Worm (Caenorhabditis elegans) whole organism, late embryonic: Measurements from ENCODE around the gene lido-11.

ENCODE experiments used
- C08G9.2 ChIP-seq: sonication (generic microtip); optimal IDR thresholded peaks from 2 replicates; lab custom pipeline; 2016; ENCODE audit warnings: mild to moderate bottlenecking, missing genetic modification characterization, moderate library complexity, missing compliant biosample characterization
- C38D4.7 ChIP-seq: fragments of 200-800 bp; sonication (Bioruptor generic); optimal IDR thresholded peaks from 2 replicates; lab custom pipeline; 2018; ENCODE audit warnings: mild to moderate bottlenecking, missing genetic modification characterization, moderate library complexity, missing compliant biosample characterization
- F13H6.1 ChIP-seq: sonication (generic microtip); optimal IDR thresholded peaks from 2 replicates; lab custom pipeline; 2016; ENCODE audit warnings: missing genetic modification characterization, missing compliant biosample characterization
- T23F11.4 ChIP-seq: fragments of 200-800 bp; sonication (Bioruptor generic); optimal IDR thresholded peaks from 2 replicates; lab custom pipeline; 2018; ENCODE audit warnings: mild to moderate bottlenecking, missing genetic modification characterization, missing compliant biosample characterization
- ahr-1 ChIP-seq: sonication (generic microtip); optimal IDR thresholded peaks from 2 replicates; lab custom pipeline; 2016; ENCODE audit warnings: missing genetic modification characterization, missing compliant biosample characterization
- ama-1 ChIP-seq: fragments of 150-350 bp; optimal IDR thresholded peaks from 2 replicates; lab custom pipeline; 2014
- ceh-18 ChIP-seq: sonication (generic microtip); optimal IDR thresholded peaks from 2 replicates; lab custom pipeline; 2016; ENCODE audit warnings: missing genetic modification characterization, missing compliant biosample characterization
- ceh-19 ChIP-seq: fragments of 200-800 bp; sonication (Bioruptor generic); optimal IDR thresholded peaks from 2 replicates; lab custom pipeline; 2018; ENCODE audit warnings: mild to moderate bottlenecking, missing genetic modification characterization, missing compliant biosample characterization
- ceh-2 ChIP-seq: sonication (generic microtip); optimal IDR thresholded peaks from 2 replicates; lab custom pipeline; 2016; ENCODE audit warnings: missing genotype, missing genetic modification characterization, missing compliant biosample characterization
- ceh-22 ChIP-seq: sonication (generic microtip); optimal IDR thresholded peaks from 2 replicates; lab custom pipeline; 2017; ENCODE audit warnings: missing biosample characterization, missing genetic modification characterization
- ceh-24 ChIP-seq: sonication (generic microtip); optimal IDR thresholded peaks from 2 replicates; lab custom pipeline; 2016; ENCODE audit warnings: mild to moderate bottlenecking, missing genetic modification characterization, missing compliant biosample characterization
- ceh-30 ChIP-seq: fragments of 150-350 bp; optimal IDR thresholded peaks from 2 replicates; lab custom pipeline; 2014; ENCODE audit warnings: missing biosample characterization, missing genetic modification characterization
- ceh-31 ChIP-seq: sonication (generic microtip); optimal IDR thresholded peaks from 2 replicates; lab custom pipeline; 2016; ENCODE audit warnings: missing genetic modification characterization, missing compliant biosample characterization
- ceh-45 ChIP-seq: fragments of 200-800 bp; sonication (Bioruptor generic); IDR thresholded peaks from 2 replicates; pipeline ENCODE4 v1.3.6; 2022; ENCODE audit warnings: missing genetic modification reagents, missing genetic modification characterization, missing compliant biosample characterization
- ceh-48 ChIP-seq: sonication (generic microtip); optimal IDR thresholded peaks from 2 replicates; lab custom pipeline; 2016; ENCODE audit warnings: missing genetic modification characterization, inconsistent platforms, missing compliant biosample characterization
- che-1 ChIP-seq: sonication (generic microtip); optimal IDR thresholded peaks from 2 replicates; lab custom pipeline; 2016; ENCODE audit warnings: mild to moderate bottlenecking, missing genetic modification characterization, missing compliant biosample characterization
- dmd-4 ChIP-seq: sonication (generic microtip); optimal IDR thresholded peaks from 2 replicates; lab custom pipeline; 2016; ENCODE audit warnings: borderline replicate concordance, missing genetic modification characterization, missing compliant biosample characterization
- elt-2 ChIP-seq: sonication (generic microtip); optimal IDR thresholded peaks from 2 replicates; lab custom pipeline; 2016; ENCODE audit warnings: missing genetic modification reagents, missing genetic modification characterization, missing compliant biosample characterization
- eyg-1 ChIP-seq: sonication (generic microtip); optimal IDR thresholded peaks from 2 replicates; lab custom pipeline; 2016; ENCODE audit warnings: missing genotype, missing genetic modification characterization, missing compliant biosample characterization
- fax-1 ChIP-seq: sonication (generic microtip); optimal IDR thresholded peaks from 2 replicates; lab custom pipeline; 2016; ENCODE audit warnings: missing genotype, missing genetic modification characterization, missing compliant biosample characterization
- fkh-6 ChIP-seq: sonication (generic microtip); optimal IDR thresholded peaks from 2 replicates; lab custom pipeline; 2016; ENCODE audit warnings: missing genetic modification characterization, missing compliant biosample characterization
- gmeb-2 ChIP-seq: sonication (generic microtip); optimal IDR thresholded peaks from 2 replicates; lab custom pipeline; 2016; ENCODE audit warnings: missing genetic modification characterization, inconsistent platforms, missing compliant biosample characterization
- hlh-13 ChIP-seq: fragments of 200-800 bp; sonication (Bioruptor generic); optimal IDR thresholded peaks from 2 replicates; lab custom pipeline; 2018; ENCODE audit warnings: mild to moderate bottlenecking, missing genetic modification characterization, missing compliant biosample characterization
- hlh-30 ChIP-seq: sonication (generic microtip); optimal IDR thresholded peaks from 2 replicates; lab custom pipeline; 2017; ENCODE audit warnings: antibody characterized with exemption, missing genetic modification characterization, missing compliant biosample characterization; ENCODE audit not compliant: insufficient read depth
- lin-11 ChIP-seq: fragments of 200-800 bp; sonication (Bioruptor generic); optimal IDR thresholded peaks from 2 replicates; lab custom pipeline; 2018; ENCODE audit warnings: mild to moderate bottlenecking, missing genetic modification characterization, missing compliant biosample characterization
- nfya-1 ChIP-seq: sonication (generic microtip); optimal IDR thresholded peaks from 2 replicates; lab custom pipeline; 2017; ENCODE audit warnings: missing genetic modification characterization, mild to moderate bottlenecking, missing compliant biosample characterization, antibody characterized with exemption, moderate library complexity
- nhr-11 ChIP-seq: fragments of 150-350 bp; optimal IDR thresholded peaks from 2 replicates; lab custom pipeline; 2014; ENCODE audit warnings: missing biosample characterization, missing genetic modification characterization
- nhr-232 ChIP-seq: sonication (generic microtip); optimal IDR thresholded peaks from 2 replicates; lab custom pipeline; 2016; ENCODE audit warnings: missing genetic modification characterization, missing compliant biosample characterization
- npax-4 ChIP-seq: sonication (generic microtip); optimal IDR thresholded peaks from 2 replicates; lab custom pipeline; 2016; ENCODE audit warnings: missing genetic modification characterization, missing compliant biosample characterization
- odd-2 ChIP-seq: sonication (generic microtip); optimal IDR thresholded peaks from 2 replicates; lab custom pipeline; 2017; ENCODE audit warnings: antibody characterized with exemption, mild to moderate bottlenecking, missing genetic modification characterization, missing compliant biosample characterization
- pag-3 ChIP-seq: sonication (generic microtip); optimal IDR thresholded peaks from 2 replicates; lab custom pipeline; 2016; ENCODE audit warnings: missing compliant biosample characterization, missing genetic modification characterization, borderline replicate concordance
- pat-9 ChIP-seq: fragments of 200-800 bp; sonication (Bioruptor generic); optimal IDR thresholded peaks from 2 replicates; lab custom pipeline; 2018; ENCODE audit warnings: mild to moderate bottlenecking, missing genetic modification characterization, moderate library complexity, missing compliant biosample characterization
- pax-1 ChIP-seq: fragments of 150-350 bp; optimal IDR thresholded peaks from 2 replicates; lab custom pipeline; 2014; ENCODE audit warnings: missing biosample characterization, missing genetic modification characterization
- pha-2 ChIP-seq: sonication (generic microtip); optimal IDR thresholded peaks from 2 replicates; lab custom pipeline; 2017; ENCODE audit warnings: mild to moderate bottlenecking, missing genetic modification characterization, missing compliant biosample characterization
- pha-4 ChIP-seq: fragments of 150-350 bp; optimal IDR thresholded peaks from 2 replicates; lab custom pipeline; 2018; ENCODE audit warnings: missing biosample characterization, missing genetic modification reagents, missing genetic modification characterization
- pqm-1 ChIP-seq: sonication (generic microtip); optimal IDR thresholded peaks from 2 replicates; lab custom pipeline; 2016; ENCODE audit warnings: missing genetic modification characterization, missing compliant biosample characterization
- sdc-2 ChIP-seq: sonication (generic microtip); optimal IDR thresholded peaks from 2 replicates; lab custom pipeline; 2016; ENCODE audit warnings: missing genotype, missing genetic modification characterization, missing compliant biosample characterization
- sox-2 ChIP-seq: fragments of 200-800 bp; sonication (Bioruptor generic); IDR thresholded peaks from 2 replicates; pipeline ENCODE4 v1.3.6; 2022; ENCODE audit warnings: missing genetic modification reagents, missing genetic modification characterization, missing compliant biosample characterization
- sox-4 ChIP-seq: sonication (generic microtip); optimal IDR thresholded peaks from 2 replicates; lab custom pipeline; 2017; ENCODE audit warnings: mild to moderate bottlenecking, missing genetic modification characterization, inconsistent platforms, missing compliant biosample characterization
- syd-9 ChIP-seq: sonication (generic microtip); optimal IDR thresholded peaks from 2 replicates; lab custom pipeline; 2016; ENCODE audit warnings: mild to moderate bottlenecking, missing genetic modification characterization, moderate library complexity, missing compliant biosample characterization
- tbx-2 ChIP-seq: sonication (generic microtip); optimal IDR thresholded peaks from 2 replicates; lab custom pipeline; 2016; ENCODE audit warnings: missing genetic modification characterization, missing compliant biosample characterization
- tbx-7 ChIP-seq: sonication (generic microtip); optimal IDR thresholded peaks from 2 replicates; lab custom pipeline; 2016; ENCODE audit warnings: missing genotype, missing genetic modification characterization, missing compliant biosample characterization
- ttx-3 ChIP-seq: sonication (generic microtip); optimal IDR thresholded peaks from 2 replicates; lab custom pipeline; 2016; ENCODE audit warnings: missing genetic modification reagents, missing genetic modification characterization, missing compliant biosample characterization
- unc-3 ChIP-seq, 2 experiments: fragments of 200-800 bp in 1 of 2; sonication (Bioruptor generic) in 1 of 2; sonication (generic microtip) in 1 of 2; conservative IDR thresholded peaks in 1 of 2; optimal IDR thresholded peaks in 1 of 2; 2 replicates each; pipeline versions ENCODE4 v1.3.6 to Lab custom; 2016 to 2022; ENCODE audit warnings: missing compliant biosample characterization in 2 of 2, missing genetic modification characterization in 2 of 2, missing genetic modification reagents in 1 of 2
- unc-42 ChIP-seq: sonication (generic microtip); optimal IDR thresholded peaks from 2 replicates; lab custom pipeline; 2016; ENCODE audit warnings: missing genotype, missing genetic modification characterization, missing compliant biosample characterization
- unc-86 ChIP-seq: sonication (generic microtip); optimal IDR thresholded peaks from 2 replicates; lab custom pipeline; 2016; ENCODE audit warnings: missing genetic modification characterization, missing compliant biosample characterization
- ztf-16 ChIP-seq: sonication (generic microtip); optimal IDR thresholded peaks from 2 replicates; lab custom pipeline; 2017; ENCODE audit warnings: missing genetic modification characterization, missing compliant biosample characterization

lido-11 gene

ce11 chrII:2966350-2966749 lies 37.4 kb upstream of the lido-11 start:
- TF ChIP-seq unc-42 (tag; lab: Kevin White, UChicago), result peak; percentile 1
- no peak for TF ChIP-seq ceh-30 (tag; lab: Kevin White, UChicago)

ce11 chrII:2967064-2967463 lies 36.7 kb upstream of the lido-11 start:
- TF ChIP-seq pqm-1 (tag; lab: Kevin White, UChicago) (no peak), ceh-18 (no peak), T23F11.4 (no peak), sdc-2 (tag; lab: Kevin White, UChicago) (no peak), nhr-232 (no peak), ttx-3 (no peak), tbx-2 (tag; lab: Kevin White, UChicago) (no peak), ztf-16 (tag; lab: Kevin White, UChicago) (no peak), pag-3 (no peak), C08G9.2 (tag; lab: Kevin White, UChicago) (no peak), ceh-19 (GFP tag; lab: Kevin White, UChicago) (no peak), ceh-24 (no peak), syd-9 (tag; lab: Kevin White, UChicago) (no peak), C38D4.7 (no peak), fkh-6 (tag; lab: Kevin White, UChicago) (no peak), gmeb-2 (no peak), hlh-13 (GFP tag; lab: Kevin White, UChicago) (no peak), ama-1 (lab: Kevin White, UChicago) (no peak), sox-2 (GFP tag; lab: Robert Waterston, UW) (no peak)

ce11 chrII:2973940-2974402 lies 29.8 kb upstream of the lido-11 start:
- TF ChIP-seq pax-1 (tag; lab: Kevin White, UChicago), result peak; percentile 40
- TF ChIP-seq tbx-2 (tag; lab: Kevin White, UChicago), result peak; percentile 35
- no peak for TF ChIP-seq dmd-4 (tag; lab: Kevin White, UChicago)
- TF ChIP-seq ztf-16 (tag; lab: Kevin White, UChicago), result peak; percentile 18
- TF ChIP-seq nfya-1 (tag; lab: Kevin White, UChicago), result peak; percentile 78
- TF ChIP-seq sox-2 (GFP tag; lab: Robert Waterston, UW), result no peak; the same call in 1 of the 2 replicates
- no peak for TF ChIP-seq syd-9 (tag; lab: Kevin White, UChicago)
- no peak for TF ChIP-seq npax-4 (tag; lab: Kevin White, UChicago)
- no peak for TF ChIP-seq ceh-24
- peak; percentile 70 for TF ChIP-seq hlh-30
- TF ChIP-seq ceh-2, result no peak
- TF ChIP-seq ceh-48 (tag; lab: Kevin White, UChicago), result no peak
- peak; percentile 12 for TF ChIP-seq ceh-19 (GFP tag; lab: Kevin White, UChicago)
- TF ChIP-seq pha-2, result no peak
- no peak for TF ChIP-seq che-1 (tag; lab: Kevin White, UChicago)
- TF ChIP-seq F13H6.1 (tag; lab: Kevin White, UChicago), result peak; percentile 39
- TF ChIP-seq T23F11.4, result peak; percentile 44
- TF ChIP-seq odd-2, result no peak
- TF ChIP-seq pag-3, result no peak
- no peak for TF ChIP-seq fax-1 (tag; lab: Kevin White, UChicago)
- no peak for TF ChIP-seq pqm-1 (tag; lab: Kevin White, UChicago)
- peak; percentile 38 for TF ChIP-seq ttx-3
- peak; percentile 31 for TF ChIP-seq unc-86 (tag; lab: Kevin White, UChicago)
- TF ChIP-seq ceh-18, result peak; percentile 23
- TF ChIP-seq ceh-31, result peak; percentile 79
- TF ChIP-seq ahr-1 (tag; lab: Kevin White, UChicago), result no peak
- TF ChIP-seq ama-1 (lab: Kevin White, UChicago), result no peak
- TF ChIP-seq sdc-2 (tag; lab: Kevin White, UChicago), result no peak
- TF ChIP-seq pha-4, result no peak
- TF ChIP-seq ceh-45 (GFP tag; lab: Robert Waterston, UW), result no peak
- TF ChIP-seq pat-9, result peak; percentile 42
- TF ChIP-seq lin-11 (tag; lab: Kevin White, UChicago), result no peak
- TF ChIP-seq unc-3 (GFP tag; conservative IDR thresholded peaks at IDR 0.05; lab: Robert Waterston, UW), result 0 out of 2 replicates have a peak, but pooled peaks have one; percentile 4
- no peak for TF ChIP-seq unc-3 (tag; optimal IDR thresholded peaks at IDR 0.05; lab: Kevin White, UChicago)
- no peak for TF ChIP-seq elt-2 (tag; lab: Kevin White, UChicago)
- TF ChIP-seq unc-42 (tag; lab: Kevin White, UChicago), result no peak
- no peak for TF ChIP-seq nhr-11 (tag; lab: Kevin White, UChicago)
- no peak for TF ChIP-seq gmeb-2
- TF ChIP-seq tbx-7 (tag; lab: Kevin White, UChicago), result no peak
- TF ChIP-seq sox-4 (tag; lab: Kevin White, UChicago), result peak; percentile 42
- TF ChIP-seq ceh-22 (tag; lab: Kevin White, UChicago), result peak; percentile 31
- no peak for TF ChIP-seq eyg-1 (tag; lab: Kevin White, UChicago)
